Worm (Caenorhabditis elegans): ENCODE measurements around the gene W01B6.3.
A peak's percentile ranks its signal among the peaks of the same experiment; 100 is the strongest.

DNA sequence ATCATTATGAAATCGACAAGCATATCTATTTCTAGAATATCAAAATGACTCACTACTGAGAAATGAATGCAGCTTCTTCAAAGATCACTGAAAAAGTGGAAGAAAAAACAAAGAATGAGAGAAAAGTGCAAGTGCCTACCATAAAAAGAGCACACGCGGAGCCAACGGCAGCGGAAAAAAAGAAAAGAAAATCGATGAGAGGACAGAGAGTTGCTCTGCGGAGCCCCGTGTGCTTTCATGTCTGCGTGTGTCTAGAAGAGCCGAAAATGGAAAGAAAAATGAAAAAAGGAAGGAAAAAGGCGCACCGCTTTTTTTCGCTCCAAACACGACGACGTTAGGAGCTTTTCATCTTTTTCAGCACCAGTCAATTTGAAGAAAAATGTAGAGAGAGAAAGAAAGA is 9.7 kb downstream of the W01B6.3 start, which contains the start of gene ipla-7:
- no peak for TF ChIP-seq pha-4 (tag; optimal IDR thresholded peaks at IDR 0.05)
- no peak for TF ChIP-seq elt-1 (tag; optimal IDR thresholded peaks at IDR 0.05)
- no peak for TF ChIP-seq nhr-43 (tag; optimal IDR thresholded peaks at IDR 0.05; ENCODE audit: poor library complexity, severe bottlenecking)
- peak; percentile 4 for TF ChIP-seq lin-39 (tag; optimal IDR thresholded peaks at IDR 0.05)
- no peak for TF ChIP-seq egl-27 (tag; optimal IDR thresholded peaks at IDR 0.05)
- TF ChIP-seq unc-39 (tag; optimal IDR thresholded peaks at IDR 0.05), result no peak

Data from whole organism, L3 larva.